Fruit fly (Drosophila melanogaster): ENCODE results near the gene CG42554.

The CG42554 gene

DNA sequence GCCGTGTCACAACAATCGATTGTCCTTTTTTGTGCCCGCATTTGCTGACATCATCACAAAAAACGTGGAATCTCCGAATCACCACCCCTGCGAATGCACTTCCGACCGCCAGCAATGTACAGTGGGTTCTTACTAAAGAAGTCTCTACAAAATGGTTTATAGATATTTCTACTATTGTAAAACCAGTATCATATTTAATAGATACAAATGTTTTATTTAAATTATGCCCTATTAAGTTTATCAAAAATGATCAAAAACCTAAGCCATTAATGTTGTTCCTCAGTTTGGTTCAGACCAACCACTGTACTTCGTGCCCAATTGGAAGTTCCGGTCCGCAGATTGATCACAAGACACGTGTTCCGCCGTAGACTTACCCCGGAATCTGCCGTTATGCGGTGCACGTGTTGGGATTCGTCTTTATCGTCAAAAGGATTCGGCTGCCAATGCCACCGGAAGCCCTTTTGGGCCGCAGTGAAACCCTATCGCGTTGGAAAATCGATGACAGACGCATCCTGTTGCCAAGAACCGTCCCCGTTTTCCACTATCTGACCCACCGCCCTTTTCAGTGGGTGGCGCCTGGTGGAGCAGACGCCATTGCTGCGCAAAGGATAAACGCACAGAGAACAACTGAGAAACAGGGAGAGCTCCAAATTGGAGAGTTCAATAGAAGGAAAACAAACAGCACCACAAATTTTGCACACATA is 30.8 kb upstream of the CG42554 start (continued):
- TF ChIP-seq pdm3 (GFP tag; optimal IDR thresholded peaks at IDR 0.05) (peak; percentile 61), CG10669 (GFP tag; optimal IDR thresholded peaks at IDR 0.05) (peak; percentile 47), vri (GFP tag; optimal IDR thresholded peaks at IDR 0.05) (peak; percentile 38), CG16779 (tag; optimal IDR thresholded peaks at IDR 0.05) (no peak), Ets21C (GFP tag; optimal IDR thresholded peaks at IDR 0.05) (no peak), Smox (GFP tag; optimal IDR thresholded peaks at IDR 0.05) (peak; percentile 37), CG1621 (tag; optimal IDR thresholded peaks at IDR 0.05) (peak; percentile 31), CG9139 (GFP tag; optimal IDR thresholded peaks at IDR 0.05) (no peak), fd59A (GFP tag; optimal IDR thresholded peaks at IDR 0.05) (no peak), lz (GFP tag; optimal IDR thresholded peaks at IDR 0.05) (peak; percentile 45), CG7368 (GFP tag; optimal IDR thresholded peaks at IDR 0.05) (peak; percentile 18), net (GFP tag; optimal IDR thresholded peaks at IDR 0.05) (peak; percentile 22), fd85E (GFP tag; optimal IDR thresholded peaks at IDR 0.05) (no peak), CG6854 (GFP tag; optimal IDR thresholded peaks at IDR 0.05) (no peak), salr (GFP tag; optimal IDR thresholded peaks at IDR 0.05) (no peak), CG3919 (GFP tag; optimal IDR thresholded peaks at IDR 0.05) (peak; percentile 57), Eip75B (GFP tag; optimal IDR thresholded peaks at IDR 0.05) (peak; percentile 37), Eip93F (GFP tag; optimal IDR thresholded peaks at IDR 0.05) (no peak), achi (GFP tag; optimal IDR thresholded peaks at IDR 0.05) (peak; percentile 37), CG6792 (GFP tag; optimal IDR thresholded peaks at IDR 0.05) (peak; percentile 42), CG8632 (GFP tag; optimal IDR thresholded peaks at IDR 0.05) (peak; percentile 18), esn (GFP tag; optimal IDR thresholded peaks at IDR 0.05) (peak; percentile 59), CG3032 (tag; optimal IDR thresholded peaks at IDR 0.05) (no peak), CG31627 (GFP tag; optimal IDR thresholded peaks at IDR 0.05) (peak; percentile 42), Eip78C (GFP tag) (peak; percentile 80)

DNA sequence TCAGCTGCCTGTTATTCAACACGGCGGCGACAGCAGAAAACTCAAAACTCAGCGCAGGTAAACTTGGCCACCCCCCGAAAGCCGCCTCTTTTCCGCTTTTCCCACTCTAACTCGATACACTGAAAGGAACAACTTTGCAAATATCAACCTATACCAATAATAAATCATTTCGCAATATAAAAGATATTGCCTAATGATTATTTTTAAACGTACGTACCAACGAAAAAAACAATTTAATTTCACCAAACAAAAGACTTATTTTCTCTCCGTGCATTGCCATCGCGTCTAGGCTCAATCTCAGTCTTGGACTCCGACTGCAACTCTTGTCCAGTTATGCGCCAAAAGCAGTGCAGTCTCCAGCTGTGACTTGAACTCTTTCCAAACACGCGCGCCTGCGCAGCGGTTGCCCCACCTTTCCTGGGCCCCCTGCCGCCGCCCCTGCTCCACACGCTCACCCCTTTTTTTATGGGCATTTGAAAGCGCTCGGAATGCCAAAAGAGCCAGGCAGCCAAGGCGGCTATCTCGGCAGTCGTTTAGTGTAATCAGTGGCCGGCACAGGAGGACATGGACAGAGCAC is 29.8 kb upstream of the CG42554 start:
- TF ChIP-seq CG3919 (GFP tag; optimal IDR thresholded peaks at IDR 0.05) (peak; percentile 89), Sox102F (GFP tag; optimal IDR thresholded peaks at IDR 0.05) (peak; percentile 20), Eip93F (GFP tag; optimal IDR thresholded peaks at IDR 0.05) (no peak), CG16779 (tag; optimal IDR thresholded peaks at IDR 0.05) (peak; percentile 79), CG6163 (GFP tag; IDR thresholded peaks at IDR 0.05) (peak; percentile 96), spab (GFP tag; optimal IDR thresholded peaks at IDR 0.05) (peak; percentile 70), CG6276 (GFP tag; optimal IDR thresholded peaks at IDR 0.05) (peak; percentile 95), CG34406 (GFP tag; optimal IDR thresholded peaks at IDR 0.05) (peak; percentile 56), CG3032 (tag; optimal IDR thresholded peaks at IDR 0.05) (peak; percentile 69), fkh (GFP tag; optimal IDR thresholded peaks at IDR 0.05) (no peak), cyc (GFP tag; optimal IDR thresholded peaks at IDR 0.05) (peak; percentile 59), CG6808 (GFP tag; optimal IDR thresholded peaks at IDR 0.05) (peak; percentile 49), fd59A (GFP tag; optimal IDR thresholded peaks at IDR 0.05) (peak; percentile 27), Blimp-1 (GFP tag; optimal IDR thresholded peaks at IDR 0.05) (no peak), Hr39 (GFP tag; optimal IDR thresholded peaks at IDR 0.05) (peak; percentile 32), CG6854 (GFP tag; optimal IDR thresholded peaks at IDR 0.05) (peak; percentile 28), svp (GFP tag) (peak; percentile 77), fd85E (GFP tag; optimal IDR thresholded peaks at IDR 0.05) (peak; percentile 5), Ets21C (GFP tag; optimal IDR thresholded peaks at IDR 0.05) (peak; percentile 9), CG10669 (GFP tag; optimal IDR thresholded peaks at IDR 0.05) (peak; percentile 64), pdm3 (GFP tag; optimal IDR thresholded peaks at IDR 0.05) (peak; percentile 75), CG7368 (GFP tag; optimal IDR thresholded peaks at IDR 0.05) (peak; percentile 73), Sox15 (GFP tag; optimal IDR thresholded peaks at IDR 0.05) (peak; percentile 35), Hr38 (GFP tag; optimal IDR thresholded peaks at IDR 0.05) (peak; percentile 20), Eip78C (GFP tag) (peak; percentile 93), acj6 (GFP tag; optimal IDR thresholded peaks at IDR 0.05) (peak; percentile 64), vri (GFP tag; optimal IDR thresholded peaks at IDR 0.05) (no peak), Eip75B (GFP tag; optimal IDR thresholded peaks at IDR 0.05) (peak; percentile 64), ss (GFP tag; optimal IDR thresholded peaks at IDR 0.05) (peak; percentile 41 to 53), Ets96B (tag; optimal IDR thresholded peaks at IDR 0.05) (peak; percentile 76), CG8319 (GFP tag; optimal IDR thresholded peaks at IDR 0.05) (peak; percentile 30), Gug (GFP tag; IDR thresholded peaks at IDR 0.05) (peak; percentile 89), net (GFP tag; optimal IDR thresholded peaks at IDR 0.05) (peak; percentile 74), dsx (GFP tag; optimal IDR thresholded peaks at IDR 0.05; ENCODE audit: poor library complexity, severe bottlenecking) (peak; percentile 49), Hr4 (GFP tag; optimal IDR thresholded peaks at IDR 0.05) (peak; percentile 93), Met (GFP tag; optimal IDR thresholded peaks at IDR 0.05) (peak; percentile 66), achi (GFP tag; optimal IDR thresholded peaks at IDR 0.05) (peak; percentile 87)

Measured in whole organism, prepupa.